Fruit fly (Drosophila melanogaster) S2 (cell line): ENCODE results near the gene ThrRS.

Source experiments
- CG8478 ChIP-seq: fragments of >200 bp; optimal IDR thresholded peaks from 2 replicates; lab custom pipeline; 2018
- CTCF ChIP-seq, 2 experiments: fragments of >200 bp; optimal IDR thresholded peaks; 2 replicates each; lab custom pipeline; 2018

dm6 chr2L:12110810-12111209 lies 7.3 kb downstream of the ThrRS start, which contains the start of gene Phae2:
- no peak for TF ChIP-seq CTCF (optimal IDR thresholded peaks at IDR 0.05; lab: Kevin White, UChicago)
- TF ChIP-seq CG8478 (lab: Kevin White, UChicago), result no peak
